Worm (Caenorhabditis elegans) whole organism, late embryonic: ENCODE results near the gene C13F10.6.

Source experiments
- C08G9.2 ChIP-seq: sonication (generic microtip); optimal IDR thresholded peaks from 2 replicates; lab custom pipeline; 2016; ENCODE audit warnings: mild to moderate bottlenecking, missing genetic modification characterization, moderate library complexity, missing compliant biosample characterization
- K02D7.2 ChIP-seq: sonication (generic microtip); optimal IDR thresholded peaks from 2 replicates; lab custom pipeline; 2017; ENCODE audit warnings: mild to moderate bottlenecking, missing genetic modification characterization, missing compliant biosample characterization
- T23F11.4 ChIP-seq: fragments of 200-800 bp; sonication (Bioruptor generic); optimal IDR thresholded peaks from 2 replicates; lab custom pipeline; 2018; ENCODE audit warnings: mild to moderate bottlenecking, missing genetic modification characterization, missing compliant biosample characterization
- ahr-1 ChIP-seq: sonication (generic microtip); optimal IDR thresholded peaks from 2 replicates; lab custom pipeline; 2016; ENCODE audit warnings: missing genetic modification characterization, missing compliant biosample characterization
- ama-1 ChIP-seq: fragments of 150-350 bp; optimal IDR thresholded peaks from 2 replicates; lab custom pipeline; 2014
- ceh-18 ChIP-seq: sonication (generic microtip); optimal IDR thresholded peaks from 2 replicates; lab custom pipeline; 2016; ENCODE audit warnings: missing genetic modification characterization, missing compliant biosample characterization
- ceh-19 ChIP-seq: fragments of 200-800 bp; sonication (Bioruptor generic); optimal IDR thresholded peaks from 2 replicates; lab custom pipeline; 2018; ENCODE audit warnings: mild to moderate bottlenecking, missing genetic modification characterization, missing compliant biosample characterization
- ceh-22 ChIP-seq: sonication (generic microtip); optimal IDR thresholded peaks from 2 replicates; lab custom pipeline; 2017; ENCODE audit warnings: missing biosample characterization, missing genetic modification characterization
- ceh-30 ChIP-seq: fragments of 150-350 bp; optimal IDR thresholded peaks from 2 replicates; lab custom pipeline; 2014; ENCODE audit warnings: missing biosample characterization, missing genetic modification characterization
- ceh-31 ChIP-seq: sonication (generic microtip); optimal IDR thresholded peaks from 2 replicates; lab custom pipeline; 2016; ENCODE audit warnings: missing genetic modification characterization, missing compliant biosample characterization
- ceh-45 ChIP-seq: fragments of 200-800 bp; sonication (Bioruptor generic); IDR thresholded peaks from 2 replicates; pipeline ENCODE4 v1.3.6; 2022; ENCODE audit warnings: missing genetic modification reagents, missing genetic modification characterization, missing compliant biosample characterization
- ceh-48 ChIP-seq: sonication (generic microtip); optimal IDR thresholded peaks from 2 replicates; lab custom pipeline; 2016; ENCODE audit warnings: missing genetic modification characterization, inconsistent platforms, missing compliant biosample characterization
- ceh-6 ChIP-seq: fragments of 200-800 bp; sonication (Bioruptor generic); optimal IDR thresholded peaks from 2 replicates; lab custom pipeline; 2018; ENCODE audit warnings: mild to moderate bottlenecking, missing genetic modification characterization, missing compliant biosample characterization
- ceh-9 ChIP-seq: sonication (generic microtip); optimal IDR thresholded peaks from 2 replicates; lab custom pipeline; 2016; ENCODE audit warnings: mild to moderate bottlenecking, missing genetic modification characterization, inconsistent platforms, missing compliant biosample characterization
- che-1 ChIP-seq: sonication (generic microtip); optimal IDR thresholded peaks from 2 replicates; lab custom pipeline; 2016; ENCODE audit warnings: mild to moderate bottlenecking, missing genetic modification characterization, missing compliant biosample characterization
- dmd-4 ChIP-seq: sonication (generic microtip); optimal IDR thresholded peaks from 2 replicates; lab custom pipeline; 2016; ENCODE audit warnings: borderline replicate concordance, missing genetic modification characterization, missing compliant biosample characterization
- dve-1 ChIP-seq: sonication (generic microtip); optimal IDR thresholded peaks from 2 replicates; lab custom pipeline; 2017; ENCODE audit warnings: antibody characterized with exemption, mild to moderate bottlenecking, missing genetic modification characterization, missing compliant biosample characterization
- elt-4 ChIP-seq: sonication (generic microtip); optimal IDR thresholded peaks from 2 replicates; lab custom pipeline; 2016; ENCODE audit warnings: missing genetic modification characterization, missing compliant biosample characterization
- ets-4 ChIP-seq: sonication (generic microtip); optimal IDR thresholded peaks from 2 replicates; lab custom pipeline; 2016; ENCODE audit warnings: missing genetic modification characterization, missing compliant biosample characterization
- eyg-1 ChIP-seq: sonication (generic microtip); optimal IDR thresholded peaks from 2 replicates; lab custom pipeline; 2016; ENCODE audit warnings: missing genotype, missing genetic modification characterization, missing compliant biosample characterization
- fax-1 ChIP-seq: sonication (generic microtip); optimal IDR thresholded peaks from 2 replicates; lab custom pipeline; 2016; ENCODE audit warnings: missing genotype, missing genetic modification characterization, missing compliant biosample characterization
- fkh-10 ChIP-seq: fragments of 150-350 bp; optimal IDR thresholded peaks from 2 replicates; lab custom pipeline; 2014; ENCODE audit warnings: missing biosample characterization, missing genetic modification reagents, missing genetic modification characterization
- fkh-6 ChIP-seq: sonication (generic microtip); optimal IDR thresholded peaks from 2 replicates; lab custom pipeline; 2016; ENCODE audit warnings: missing genetic modification characterization, missing compliant biosample characterization
- hlh-13 ChIP-seq: fragments of 200-800 bp; sonication (Bioruptor generic); optimal IDR thresholded peaks from 2 replicates; lab custom pipeline; 2018; ENCODE audit warnings: mild to moderate bottlenecking, missing genetic modification characterization, missing compliant biosample characterization
- hlh-15 ChIP-seq: sonication (generic microtip); optimal IDR thresholded peaks from 2 replicates; lab custom pipeline; 2016; ENCODE audit warnings: missing genetic modification characterization, missing compliant biosample characterization
- madf-2 ChIP-seq: sonication (generic microtip); optimal IDR thresholded peaks from 2 replicates; lab custom pipeline; 2017; ENCODE audit warnings: missing genetic modification characterization, missing compliant biosample characterization
- mec-3 ChIP-seq: sonication (generic microtip); optimal IDR thresholded peaks from 2 replicates; lab custom pipeline; 2016; ENCODE audit warnings: borderline replicate concordance, missing genetic modification characterization, missing compliant biosample characterization
- nhr-232 ChIP-seq: sonication (generic microtip); optimal IDR thresholded peaks from 2 replicates; lab custom pipeline; 2016; ENCODE audit warnings: missing genetic modification characterization, missing compliant biosample characterization
- npax-4 ChIP-seq: sonication (generic microtip); optimal IDR thresholded peaks from 2 replicates; lab custom pipeline; 2016; ENCODE audit warnings: missing genetic modification characterization, missing compliant biosample characterization
- pag-3 ChIP-seq: sonication (generic microtip); optimal IDR thresholded peaks from 2 replicates; lab custom pipeline; 2016; ENCODE audit warnings: missing compliant biosample characterization, missing genetic modification characterization, borderline replicate concordance
- pat-9 ChIP-seq: fragments of 200-800 bp; sonication (Bioruptor generic); optimal IDR thresholded peaks from 2 replicates; lab custom pipeline; 2018; ENCODE audit warnings: mild to moderate bottlenecking, missing genetic modification characterization, moderate library complexity, missing compliant biosample characterization
- pax-1 ChIP-seq: fragments of 150-350 bp; optimal IDR thresholded peaks from 2 replicates; lab custom pipeline; 2014; ENCODE audit warnings: missing biosample characterization, missing genetic modification characterization
- pha-2 ChIP-seq: sonication (generic microtip); optimal IDR thresholded peaks from 2 replicates; lab custom pipeline; 2017; ENCODE audit warnings: mild to moderate bottlenecking, missing genetic modification characterization, missing compliant biosample characterization
- pqm-1 ChIP-seq: sonication (generic microtip); optimal IDR thresholded peaks from 2 replicates; lab custom pipeline; 2016; ENCODE audit warnings: missing genetic modification characterization, missing compliant biosample characterization
- pros-1 ChIP-seq: fragments of 150-350 bp; optimal IDR thresholded peaks from 2 replicates; lab custom pipeline; 2014; ENCODE audit warnings: missing biosample characterization, missing genetic modification reagents, missing genetic modification characterization
- ref-2 ChIP-seq: sonication (generic microtip); optimal IDR thresholded peaks from 2 replicates; lab custom pipeline; 2016; ENCODE audit warnings: missing genetic modification characterization, missing compliant biosample characterization
- sox-2 ChIP-seq: fragments of 200-800 bp; sonication (Bioruptor generic); IDR thresholded peaks from 2 replicates; pipeline ENCODE4 v1.3.6; 2022; ENCODE audit warnings: missing genetic modification reagents, missing genetic modification characterization, missing compliant biosample characterization
- syd-9 ChIP-seq: sonication (generic microtip); optimal IDR thresholded peaks from 2 replicates; lab custom pipeline; 2016; ENCODE audit warnings: mild to moderate bottlenecking, missing genetic modification characterization, moderate library complexity, missing compliant biosample characterization
- tbx-2 ChIP-seq: sonication (generic microtip); optimal IDR thresholded peaks from 2 replicates; lab custom pipeline; 2016; ENCODE audit warnings: missing genetic modification characterization, missing compliant biosample characterization
- tbx-7 ChIP-seq: sonication (generic microtip); optimal IDR thresholded peaks from 2 replicates; lab custom pipeline; 2016; ENCODE audit warnings: missing genotype, missing genetic modification characterization, missing compliant biosample characterization
- unc-3 ChIP-seq, 2 experiments: fragments of 200-800 bp in 1 of 2; sonication (Bioruptor generic) in 1 of 2; sonication (generic microtip) in 1 of 2; conservative IDR thresholded peaks in 1 of 2; optimal IDR thresholded peaks in 1 of 2; 2 replicates each; pipeline versions ENCODE4 v1.3.6 to Lab custom; 2016 to 2022; ENCODE audit warnings: missing compliant biosample characterization in 2 of 2, missing genetic modification characterization in 2 of 2, missing genetic modification reagents in 1 of 2
- unc-42 ChIP-seq: sonication (generic microtip); optimal IDR thresholded peaks from 2 replicates; lab custom pipeline; 2016; ENCODE audit warnings: missing genotype, missing genetic modification characterization, missing compliant biosample characterization
- unc-55 ChIP-seq: sonication (generic microtip); optimal IDR thresholded peaks from 2 replicates; lab custom pipeline; 2017; ENCODE audit warnings: missing biosample characterization, missing genetic modification reagents, missing genetic modification characterization
- unc-86 ChIP-seq: sonication (generic microtip); optimal IDR thresholded peaks from 2 replicates; lab custom pipeline; 2016; ENCODE audit warnings: missing genetic modification characterization, missing compliant biosample characterization
- zip-5 ChIP-seq: sonication (generic microtip); optimal IDR thresholded peaks from 2 replicates; lab custom pipeline; 2016; ENCODE audit warnings: missing genetic modification characterization, missing compliant biosample characterization
- ztf-16 ChIP-seq: sonication (generic microtip); optimal IDR thresholded peaks from 2 replicates; lab custom pipeline; 2017; ENCODE audit warnings: missing genetic modification characterization, missing compliant biosample characterization

Gene C13F10.6

ce11 chrV:7230847-7231246, 10.0 kb upstream of the C13F10.6 start, which contains the start of the genes gei-6 and krr-1 (continued):
- TF ChIP-seq che-1 (tag; lab: Kevin White, UChicago), result peak; percentile 81
- TF ChIP-seq ceh-48 (tag; lab: Kevin White, UChicago), result peak; percentile 74
- peak; percentile 68 for TF ChIP-seq eyg-1 (tag; lab: Kevin White, UChicago)
- TF ChIP-seq fkh-10, result peak; percentile 25
- TF ChIP-seq ceh-45 (GFP tag; lab: Robert Waterston, UW), result peak; percentile 55; the same call in 1 of the 2 replicates
- TF ChIP-seq ceh-6 (GFP tag; lab: Kevin White, UChicago), result peak; percentile 65
- TF ChIP-seq npax-4 (tag; lab: Kevin White, UChicago), result peak; percentile 59
- TF ChIP-seq ceh-30 (tag; lab: Kevin White, UChicago), result no peak
- no peak for TF ChIP-seq ceh-22
- no peak for TF ChIP-seq pros-1 (tag; lab: Kevin White, UChicago)
- TF ChIP-seq fax-1, result peak; percentile 78
- TF ChIP-seq dve-1, result no peak
- TF ChIP-seq syd-9, result peak; percentile 58
- peak; percentile 77 for TF ChIP-seq madf-2
- peak; percentile 4 for TF ChIP-seq unc-42
- TF ChIP-seq hlh-15 (tag; lab: Kevin White, UChicago), result peak; percentile 63
- TF ChIP-seq ceh-18, result no peak
- TF ChIP-seq pax-1, result no peak
- peak; percentile 61 for TF ChIP-seq fkh-6 (tag; lab: Kevin White, UChicago)
- peak; percentile 80 for TF ChIP-seq unc-86 (tag; lab: Kevin White, UChicago)
- peak; percentile 87 for TF ChIP-seq ztf-16 (tag; lab: Kevin White, UChicago)
- TF ChIP-seq dmd-4, result no peak
- TF ChIP-seq pqm-1 (tag; lab: Kevin White, UChicago), result peak; percentile 58
- TF ChIP-seq ahr-1, result peak; percentile 86
- TF ChIP-seq unc-3 (GFP tag; conservative IDR thresholded peaks at IDR 0.05; lab: Robert Waterston, UW), result peak; percentile 86
- peak; percentile 86 for TF ChIP-seq unc-3 (tag; optimal IDR thresholded peaks at IDR 0.05; lab: Kevin White, UChicago)
- TF ChIP-seq pag-3, result no peak
- TF ChIP-seq ceh-31 (tag; lab: Kevin White, UChicago), result peak; percentile 75
- peak; percentile 83 for TF ChIP-seq ceh-19 (GFP tag; lab: Kevin White, UChicago)
- TF ChIP-seq pat-9 (tag; lab: Kevin White, UChicago), result peak; percentile 91
- TF ChIP-seq hlh-13, result peak; percentile 41
- TF ChIP-seq elt-4 (tag; lab: Kevin White, UChicago), result no peak
- TF ChIP-seq nhr-232 (tag; lab: Kevin White, UChicago), result peak; percentile 60
- peak; percentile 85 for TF ChIP-seq pha-2 (tag; lab: Kevin White, UChicago)
- TF ChIP-seq tbx-7, result peak; percentile 31
- TF ChIP-seq ama-1 (lab: Kevin White, UChicago), result no peak
- peak; percentile 35 for TF ChIP-seq T23F11.4 (GFP tag; lab: Kevin White, UChicago)
- peak; percentile 16 for TF ChIP-seq ceh-9 (tag; lab: Kevin White, UChicago)
- TF ChIP-seq unc-55 (GFP tag; lab: Kevin White, UChicago), result no peak
- TF ChIP-seq K02D7.2, result peak; percentile 82
- no peak for TF ChIP-seq ets-4 (tag; lab: Kevin White, UChicago)
- TF ChIP-seq zip-5 (tag; lab: Kevin White, UChicago), result peak; percentile 75
- TF ChIP-seq mec-3, result no peak
- peak; percentile 87 for TF ChIP-seq ref-2 (tag; lab: Kevin White, UChicago)
- TF ChIP-seq, all 69 proteins: peak for 52

- TF ChIP-seq C08G9.2 (tag; lab: Kevin White, UChicago), result no peak
- peak; percentile 63 for TF ChIP-seq ama-1 (lab: Kevin White, UChicago)
- TF ChIP-seq sox-2 (GFP tag; lab: Robert Waterston, UW), result no peak
- no peak for TF ChIP-seq hlh-15 (tag; lab: Kevin White, UChicago)
- TF ChIP-seq tbx-2 (tag; lab: Kevin White, UChicago), result no peak
These were observed 5.1 kb upstream of the C13F10.6 start for ce11 chrV:7225894-7226293.
